Fruit fly (Drosophila melanogaster): ENCODE results near the gene fkh.

dm6 chr3R:28536794-28537193 lies 48.3 kb downstream of the fkh start:
- TF ChIP-seq HLH106 (tag; optimal IDR thresholded peaks at IDR 0.05) (peak; percentile 40), Rel (GFP tag; optimal IDR thresholded peaks at IDR 0.05) (peak; percentile 8), Rel (tag; optimal IDR thresholded peaks at IDR 0.05) (no peak), lola (GFP tag; optimal IDR thresholded peaks at IDR 0.05) (no peak), tai (GFP tag; optimal IDR thresholded peaks at IDR 0.05) (no peak), pan (optimal IDR thresholded peaks at IDR 0.05) (no peak), br (GFP tag; optimal IDR thresholded peaks at IDR 0.05) (peak; percentile 23), GATAd (GFP tag; optimal IDR thresholded peaks at IDR 0.05) (no peak), woc (GFP tag; optimal IDR thresholded peaks at IDR 0.05) (peak; percentile 68), ey (GFP tag; optimal IDR thresholded peaks at IDR 0.05) (peak; percentile 22)
